Fruit fly (Drosophila melanogaster) ovary, adult (tissue): ENCODE results near the gene TFAM.

Experiments used
- CG17801 ChIP-seq: fragments of 200-800 bp; optimal IDR thresholded peaks from 2 replicates; lab custom pipeline; 2019; ENCODE audit warnings: missing biosample characterization, mild to moderate bottlenecking, missing genetic modification characterization, moderate library complexity; ENCODE audit not compliant: partially characterized antibody

Gene TFAM

DNA sequence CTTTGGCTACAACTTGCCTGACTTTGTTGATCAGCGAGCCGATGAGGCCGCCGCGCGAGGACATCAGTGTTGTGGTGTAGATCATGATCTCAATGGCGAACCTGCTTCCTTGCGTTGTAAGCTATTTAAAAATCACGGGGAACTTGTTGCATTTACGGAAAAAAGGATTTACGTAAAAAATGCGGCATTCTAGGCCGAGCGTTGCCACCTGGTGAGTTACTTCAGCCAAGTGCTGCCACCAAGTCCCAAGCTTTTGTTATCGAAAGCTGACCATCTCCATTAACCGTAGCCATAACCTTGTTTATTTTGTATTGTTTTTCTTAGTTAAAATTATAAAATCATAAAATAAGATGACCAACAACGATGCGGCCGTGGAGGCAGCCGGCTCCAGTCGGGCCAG lies at the start of gene TFAM, which contains the start of gene CG5412:
Gene TFAM (minus strand): TSS at position 222 of the 400 bp plus-strand sequence.
Gene CG5412 (plus strand): TSS at position 265 of the 400 bp plus-strand sequence.
- TF ChIP-seq CG17801 (GFP tag; lab: Kevin White, UChicago): no peak

- no peak for TF ChIP-seq CG17801 (GFP tag; lab: Kevin White, UChicago)
Measured at dm6 chr3R:20626123-20626522, 49.3 kb upstream of the TFAM start.

DNA sequence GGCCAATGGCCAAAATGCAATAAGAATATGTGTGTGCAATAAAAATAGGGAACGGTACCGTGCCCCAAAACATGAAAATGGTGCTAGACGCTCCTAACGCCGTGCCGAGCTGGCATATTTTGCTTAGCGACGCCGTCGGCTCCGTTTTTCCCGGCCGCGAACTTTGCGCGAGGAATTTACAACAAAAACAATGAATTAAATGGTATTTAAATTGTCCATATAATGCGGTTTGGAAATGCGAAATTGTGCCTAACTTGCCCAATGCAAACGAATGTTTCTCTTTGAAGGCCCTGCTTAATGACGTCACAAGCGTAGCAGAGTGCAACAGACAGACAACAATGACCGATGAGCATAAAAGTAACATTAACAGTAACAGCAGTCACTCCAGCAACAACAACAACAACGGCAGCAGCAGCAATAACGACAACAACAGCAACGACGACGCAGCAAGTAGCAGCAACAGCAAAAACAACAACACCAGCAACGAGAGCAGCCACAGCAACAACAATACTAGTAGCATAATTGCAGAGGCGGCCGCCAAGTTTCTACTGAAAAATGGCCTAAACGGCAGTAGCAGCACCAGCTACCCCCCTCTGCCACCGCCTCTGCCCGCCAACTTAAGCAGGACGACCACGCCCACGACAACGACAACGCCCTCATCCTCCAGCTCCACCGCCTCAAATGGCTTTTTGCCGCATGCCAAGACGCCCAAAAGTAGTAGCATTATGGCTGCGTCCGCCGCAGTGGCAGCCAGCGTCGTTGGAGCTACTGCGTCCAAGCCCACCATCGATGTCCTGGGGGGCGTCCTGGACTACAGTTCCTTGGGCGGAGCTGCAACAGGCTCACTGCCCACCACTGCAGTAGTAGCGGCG lies 45.7 kb upstream of the TFAM start:
- TF ChIP-seq CG17801 (GFP tag; lab: Kevin White, UChicago): no peak

DNA sequence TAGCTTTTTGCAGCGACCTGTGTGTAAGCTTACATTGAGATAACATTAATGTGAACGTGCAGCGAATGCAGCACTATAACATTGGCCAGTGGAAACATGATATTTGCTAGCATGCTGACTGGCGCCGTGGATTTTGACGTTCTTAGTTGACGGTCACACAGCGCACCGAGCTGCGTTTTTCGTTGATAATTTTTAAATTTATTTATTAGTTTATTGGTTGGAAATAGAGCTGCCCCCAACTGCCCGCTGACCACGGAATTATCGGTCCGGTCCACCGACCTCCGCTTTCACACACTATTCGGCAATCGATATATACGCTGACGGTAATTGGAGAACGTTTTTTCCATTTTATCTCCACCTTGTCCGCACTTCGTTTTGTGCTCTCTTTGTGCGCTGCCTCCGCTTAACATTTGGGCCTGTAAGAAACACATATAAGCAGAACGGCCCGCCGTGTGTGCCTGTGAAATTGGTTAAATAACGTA lies 45.0 kb upstream of the TFAM start, which contains the start of gene H:
Gene H (plus strand): TSS at position 134 of the 482 bp plus-strand sequence.
- no peak for TF ChIP-seq CG17801 (GFP tag; lab: Kevin White, UChicago)

DNA sequence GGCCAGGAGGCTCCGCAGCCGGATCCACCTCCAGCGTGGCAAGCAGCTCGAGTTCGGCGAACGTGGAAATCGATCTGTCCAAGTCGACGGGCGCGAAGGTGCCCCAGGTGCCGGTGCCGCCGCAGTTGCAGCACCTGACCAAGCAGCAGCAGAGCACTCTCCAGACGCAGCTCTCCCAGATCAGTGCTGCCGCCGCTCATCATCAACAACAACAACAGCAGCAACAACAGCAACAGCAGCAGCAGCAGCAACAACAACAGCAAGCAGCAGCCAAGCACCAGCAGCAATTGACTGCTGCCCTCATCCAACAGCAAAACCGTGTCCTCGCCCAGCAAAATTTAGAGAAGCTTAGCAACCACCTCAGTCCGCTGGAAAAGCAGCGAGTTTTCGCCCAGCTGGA lies 42.1 kb upstream of the TFAM start:
- TF ChIP-seq CG17801 (GFP tag; lab: Kevin White, UChicago): no peak

DNA sequence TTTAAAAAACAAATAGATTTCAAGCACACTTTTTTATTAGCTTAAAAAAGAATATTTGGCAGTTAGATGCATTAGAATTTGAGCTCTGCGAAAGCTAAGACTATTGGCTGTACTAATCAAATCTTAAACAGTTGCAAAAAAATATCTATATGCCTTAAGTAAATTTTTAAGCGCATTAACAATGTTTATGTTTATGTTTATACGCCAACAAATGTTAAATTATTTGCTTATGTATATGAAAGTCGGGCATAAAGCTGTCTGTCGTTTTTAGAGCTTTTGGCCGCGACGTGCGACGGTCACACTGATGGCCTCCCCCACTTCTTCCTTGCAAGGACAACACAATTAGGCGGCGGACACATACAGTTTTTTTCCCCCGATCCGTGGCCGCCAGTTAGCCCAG lies 40.8 kb upstream of the TFAM start, which contains the start of gene CG5466:
Gene CG5466 (plus strand): TSS at position 301 of the 400 bp plus-strand sequence.
- no peak for TF ChIP-seq CG17801 (GFP tag; lab: Kevin White, UChicago)

dm6 chr3R:20616801-20617200 lies 40.0 kb upstream of the TFAM start, which contains the start of gene CG15923:
Gene CG15923 (minus strand): TSS chr3R:20616901.
- TF ChIP-seq CG17801 (GFP tag; lab: Kevin White, UChicago): no peak

dm6 chr3R:20608199-20608598 lies 31.4 kb upstream of the TFAM start:
- no peak for TF ChIP-seq CG17801 (GFP tag; lab: Kevin White, UChicago)

DNA sequence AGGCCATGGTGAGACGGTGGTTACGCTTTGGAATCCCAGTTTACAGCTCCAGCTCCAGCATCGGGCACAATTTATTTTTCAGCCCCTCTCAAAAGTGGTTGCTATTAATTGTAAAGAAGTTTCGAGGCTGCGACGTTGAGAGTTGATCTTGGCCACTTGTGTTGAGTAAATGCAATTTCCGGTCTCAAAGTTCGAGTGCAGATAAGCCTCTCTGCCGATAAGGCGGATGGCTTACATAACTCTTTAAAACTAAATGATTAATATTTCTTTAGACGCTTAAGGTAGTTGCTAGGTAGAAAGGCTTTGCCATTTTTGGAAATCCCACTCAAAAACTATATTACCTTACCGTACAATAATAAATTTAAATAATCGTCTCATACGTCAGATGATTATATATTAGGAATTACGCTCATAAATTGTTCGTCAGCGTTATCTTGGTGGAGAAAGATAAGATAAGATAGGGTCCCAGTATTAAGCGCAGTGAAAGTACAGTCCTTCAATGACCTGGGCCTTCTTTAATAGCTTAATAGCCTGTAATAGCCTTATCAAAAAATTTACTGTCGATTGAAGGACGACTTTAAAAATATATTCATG lies 28.8 kb upstream of the TFAM start:
- no peak for TF ChIP-seq CG17801 (GFP tag; lab: Kevin White, UChicago)

dm6 chr3R:20605078-20605477 lies 28.3 kb upstream of the TFAM start:
- no peak for TF ChIP-seq CG17801 (GFP tag; lab: Kevin White, UChicago)

dm6 chr3R:20604078-20604477 lies 27.3 kb upstream of the TFAM start:
- TF ChIP-seq CG17801 (GFP tag; lab: Kevin White, UChicago): no peak

- no peak for TF ChIP-seq CG17801 (GFP tag; lab: Kevin White, UChicago)
Measured at dm6 chr3R:20602599-20602998, 25.8 kb upstream of the TFAM start.

DNA sequence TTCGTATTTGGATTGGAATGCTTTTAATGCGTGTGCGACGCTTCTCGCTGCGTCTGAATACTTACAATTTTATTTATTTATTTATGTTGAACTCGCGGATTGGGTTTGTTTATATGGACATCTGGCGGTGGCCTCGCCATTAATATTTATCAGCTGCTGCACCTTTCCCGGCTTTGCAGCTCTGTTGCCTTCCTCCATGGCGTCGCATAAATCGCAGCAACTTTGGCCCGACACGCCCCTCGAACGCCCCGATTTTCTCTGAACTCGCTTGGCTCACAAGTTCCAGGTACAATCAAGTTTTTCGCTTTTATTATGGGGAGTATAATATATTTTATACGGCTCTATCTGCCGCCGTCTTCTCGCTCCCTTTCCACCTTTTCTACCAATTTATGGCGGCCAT lies 23.3 kb upstream of the TFAM start:
- TF ChIP-seq CG17801 (GFP tag; lab: Kevin White, UChicago): no peak

dm6 chr3R:20597407-20598325 lies 20.9 kb upstream of the TFAM start:
- TF ChIP-seq CG17801 (GFP tag; lab: Kevin White, UChicago): no peak
